Fruit fly (Drosophila melanogaster) whole organism: ENCODE results near the gene CG13794.

Experiments
- CG8478 ChIP-seq: fragments of >200 bp; optimal IDR thresholded peaks from 2 replicates; lab custom pipeline; 2018; ENCODE audit warnings: inconsistent platforms
- Dll ChIP-seq: fragments of >200 bp; optimal IDR thresholded peaks from 2 replicates; lab custom pipeline; 2017
- EcR ChIP-seq, 2 experiments: fragments of >200 bp; optimal IDR thresholded peaks; 2 replicates each; lab custom pipeline; 2017; ENCODE audit warnings: missing biosample characterization in 2 of 2, missing genetic modification characterization in 2 of 2, missing genetic modification reagents in 2 of 2
- pan ChIP-seq: fragments of >200 bp; optimal IDR thresholded peaks from 2 replicates; lab custom pipeline; 2017
- psq ChIP-seq: fragments of >200 bp; optimal IDR thresholded peaks from 2 replicates; lab custom pipeline; 2017
- usp ChIP-seq: fragments of >200 bp; optimal IDR thresholded peaks from 2 replicates; lab custom pipeline; 2017; ENCODE audit warnings: missing biosample characterization, missing genetic modification characterization, mixed read lengths

dm6 chr2L:7753086-7753485 is 30.5 kb upstream of the CG13794 start, which contains the start of gene CG7203:
- TF ChIP-seq Dll (lab: Kevin White, UChicago) (no peak), usp (GFP tag; lab: Kevin White, UChicago) (no peak), CG8478 (lab: Kevin White, UChicago) (no peak), EcR (GFP tag; optimal IDR thresholded peaks at IDR 0.05; lab: Kevin White, UChicago) (no peak), psq (lab: Kevin White, UChicago) (no peak), pan (lab: Kevin White, UChicago) (no peak)
